Worm (Caenorhabditis elegans) whole organism, late embryonic: Measurements from ENCODE around the gene T26A8.4.

Experiments
- ama-1 ChIP-seq: fragments of 150-350 bp; optimal IDR thresholded peaks from 2 replicates; lab custom pipeline; 2014
- ceh-2 ChIP-seq: sonication (generic microtip); optimal IDR thresholded peaks from 2 replicates; lab custom pipeline; 2016; ENCODE audit warnings: missing genotype, missing genetic modification characterization, missing compliant biosample characterization
- ceh-24 ChIP-seq: sonication (generic microtip); optimal IDR thresholded peaks from 2 replicates; lab custom pipeline; 2016; ENCODE audit warnings: mild to moderate bottlenecking, missing genetic modification characterization, missing compliant biosample characterization
- ceh-6 ChIP-seq: fragments of 200-800 bp; sonication (Bioruptor generic); optimal IDR thresholded peaks from 2 replicates; lab custom pipeline; 2018; ENCODE audit warnings: mild to moderate bottlenecking, missing genetic modification characterization, missing compliant biosample characterization
- ets-4 ChIP-seq: sonication (generic microtip); optimal IDR thresholded peaks from 2 replicates; lab custom pipeline; 2016; ENCODE audit warnings: missing genetic modification characterization, missing compliant biosample characterization
- nfya-1 ChIP-seq: sonication (generic microtip); optimal IDR thresholded peaks from 2 replicates; lab custom pipeline; 2017; ENCODE audit warnings: missing genetic modification characterization, mild to moderate bottlenecking, missing compliant biosample characterization, antibody characterized with exemption, moderate library complexity
- nhr-11 ChIP-seq: fragments of 150-350 bp; optimal IDR thresholded peaks from 2 replicates; lab custom pipeline; 2014; ENCODE audit warnings: missing biosample characterization, missing genetic modification characterization
- pha-4 ChIP-seq: fragments of 150-350 bp; optimal IDR thresholded peaks from 2 replicates; lab custom pipeline; 2018; ENCODE audit warnings: missing biosample characterization, missing genetic modification reagents, missing genetic modification characterization
- pqm-1 ChIP-seq: sonication (generic microtip); optimal IDR thresholded peaks from 2 replicates; lab custom pipeline; 2016; ENCODE audit warnings: missing genetic modification characterization, missing compliant biosample characterization
- ttx-3 ChIP-seq: sonication (generic microtip); optimal IDR thresholded peaks from 2 replicates; lab custom pipeline; 2016; ENCODE audit warnings: missing genetic modification reagents, missing genetic modification characterization, missing compliant biosample characterization
- zip-5 ChIP-seq: sonication (generic microtip); optimal IDR thresholded peaks from 2 replicates; lab custom pipeline; 2016; ENCODE audit warnings: missing genetic modification characterization, missing compliant biosample characterization

ce11 chrIV:8453178-8453577 lies 20.5 kb upstream of the T26A8.4 start:
- TF ChIP-seq nfya-1 (tag; lab: Kevin White, UChicago), result no peak
- TF ChIP-seq nhr-11 (tag; lab: Kevin White, UChicago), result no peak
- no peak for TF ChIP-seq pha-4 (tag; lab: Kevin White, UChicago)
- no peak for TF ChIP-seq ets-4
- TF ChIP-seq ama-1 (lab: Kevin White, UChicago), result no peak
- TF ChIP-seq ceh-6 (GFP tag; lab: Kevin White, UChicago), result no peak
- TF ChIP-seq ttx-3 (tag; lab: Kevin White, UChicago), result no peak
- TF ChIP-seq pqm-1 (tag; lab: Kevin White, UChicago), result no peak
- no peak for TF ChIP-seq zip-5
- no peak for TF ChIP-seq ceh-24 (tag; lab: Kevin White, UChicago)
- TF ChIP-seq ceh-2, result no peak
